Worm (Caenorhabditis elegans) whole organism, midembryonic: ENCODE data around the gene degt-1.

Source experiments
- med-1 ChIP-seq: sonication (generic microtip); optimal IDR thresholded peaks from 2 replicates; lab custom pipeline; 2017; ENCODE audit warnings: missing genetic modification characterization, mild to moderate bottlenecking, missing compliant biosample characterization, antibody characterized with exemption, missing genetic modification reagents; ENCODE audit not compliant: insufficient read depth
- ztf-29 ChIP-seq: fragments of 200-800 bp; sonication (Bioruptor generic); IDR thresholded peaks from 2 replicates; pipeline ENCODE4 v1.3.6; 2022; ENCODE audit warnings: missing genetic modification reagents, missing genetic modification characterization, missing compliant biosample characterization

DNA sequence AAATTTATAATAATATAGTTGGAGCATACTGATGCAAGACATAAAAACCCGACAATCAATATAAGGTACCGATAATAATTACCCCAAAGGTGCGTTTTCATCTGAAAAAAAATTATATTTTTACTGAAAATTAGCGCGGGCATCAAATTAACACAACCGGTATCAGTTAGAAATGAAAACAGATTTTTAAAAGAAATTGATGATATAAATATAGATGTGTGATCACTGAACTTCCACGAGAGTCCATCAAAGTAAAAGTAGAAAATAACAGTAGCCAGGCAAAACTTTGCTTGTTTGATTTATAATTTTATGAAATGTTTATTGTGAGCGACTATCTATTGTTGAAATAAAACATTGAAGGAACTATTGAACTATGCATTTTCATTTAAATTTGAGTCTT is 38.8 kb upstream of the degt-1 start, which contains the start of gene C35A5.3:
- TF ChIP-seq med-1 (GFP tag; lab: Kevin White, UChicago) (no peak), ztf-29 (GFP tag; lab: Robert Waterston, UW) (no peak)
